Fruit fly (Drosophila melanogaster) whole organism, embryonic: ENCODE data around the gene Obp99b.

ENCODE experiments used
- Ada2b ChIP-seq: fragments of 200-800 bp; sonication (Bioruptor generic); IDR thresholded peaks from 2 replicates; pipeline ENCODE4 v1.3.6; 2022; ENCODE audit warnings: missing biosample characterization, missing genetic modification characterization
- Antp ChIP-seq: fragments of 200-800 bp; sonication (Bioruptor generic); optimal IDR thresholded peaks from 3 replicates; lab custom pipeline; 2016; ENCODE audit warnings: missing biosample characterization, missing genetic modification characterization
- Blimp-1 ChIP-seq: fragments of 200-800 bp; sonication (Bioruptor generic); optimal IDR thresholded peaks from 3 replicates; lab custom pipeline; 2018; ENCODE audit warnings: missing biosample characterization, missing genetic modification characterization, mild to moderate bottlenecking, moderate library complexity, missing genetic modification reagents
- CG10267 ChIP-seq: fragments of 200-800 bp; sonication (Bioruptor generic); optimal IDR thresholded peaks from 2 replicates; lab custom pipeline; 2018; ENCODE audit warnings: missing biosample characterization, mild to moderate bottlenecking, missing genetic modification characterization, moderate library complexity
- CG11696 ChIP-seq: fragments of 200-800 bp; sonication (Bioruptor generic); IDR thresholded peaks from 2 replicates; pipeline ENCODE4 v1.3.6; 2022; ENCODE audit warnings: missing biosample characterization, missing genetic modification characterization
- CG12236 ChIP-seq: fragments of 200-800 bp; sonication (Bioruptor generic); optimal IDR thresholded peaks from 2 replicates; lab custom pipeline; 2016; ENCODE audit warnings: missing biosample characterization, missing genetic modification characterization
- CG13123 ChIP-seq: fragments of 200-800 bp; sonication (Bioruptor generic); optimal IDR thresholded peaks from 2 replicates; lab custom pipeline; 2016; ENCODE audit warnings: missing biosample characterization, missing genetic modification characterization
- CG13296 ChIP-seq: fragments of 200-800 bp; sonication (Bioruptor generic); optimal IDR thresholded peaks from 3 replicates; lab custom pipeline; 2018; ENCODE audit warnings: missing biosample characterization, mild to moderate bottlenecking, missing genetic modification characterization
- CG14860 ChIP-seq: fragments of 200-800 bp; sonication (Bioruptor generic); IDR thresholded peaks from 3 replicates; pipeline ENCODE4 v1.3.6; 2022; ENCODE audit warnings: missing biosample characterization, missing genetic modification characterization; ENCODE audit not compliant: partially characterized antibody
- CG15514 ChIP-seq: fragments of 200-800 bp; sonication (Bioruptor generic); optimal IDR thresholded peaks from 3 replicates; lab custom pipeline; 2017; ENCODE audit warnings: missing biosample characterization, missing genetic modification characterization, mild to moderate bottlenecking, moderate library complexity, missing genetic modification reagents
- CG1603 ChIP-seq: fragments of 200-800 bp; sonication (Bioruptor generic); optimal IDR thresholded peaks from 2 replicates; lab custom pipeline; 2019; ENCODE audit warnings: missing biosample characterization, mild to moderate bottlenecking, missing genetic modification characterization, moderate library complexity
- CG16779 ChIP-seq: fragments of 200-800 bp; sonication (Bioruptor generic); IDR thresholded peaks from 2 replicates; pipeline ENCODE4 v1.3.6; 2022; ENCODE audit warnings: missing biosample characterization, missing genetic modification characterization
- CG17912 ChIP-seq: fragments of 200-800 bp; sonication (Bioruptor generic); optimal IDR thresholded peaks from 2 replicates; lab custom pipeline; 2018; ENCODE audit warnings: missing biosample characterization, mild to moderate bottlenecking, missing genetic modification characterization
- CG2678 ChIP-seq: fragments of 200-800 bp; sonication (Bioruptor generic); optimal IDR thresholded peaks from 3 replicates; lab custom pipeline; 2019; ENCODE audit warnings: missing biosample characterization, mild to moderate bottlenecking, missing genetic modification characterization, moderate library complexity
- CG31388 ChIP-seq: fragments of 200-800 bp; sonication (Bioruptor generic); optimal IDR thresholded peaks from 2 replicates; lab custom pipeline; 2016; ENCODE audit warnings: missing biosample characterization, missing genetic modification characterization
- CG3407 ChIP-seq: fragments of 200-800 bp; sonication (Bioruptor generic); optimal IDR thresholded peaks from 2 replicates; lab custom pipeline; 2018; ENCODE audit warnings: missing biosample characterization, mild to moderate bottlenecking, missing genetic modification characterization
- CG4404 ChIP-seq: fragments of 200-800 bp; sonication (Bioruptor generic); IDR thresholded peaks from 2 replicates; pipeline ENCODE4 v1.3.6; 2022; ENCODE audit warnings: missing biosample characterization, missing genetic modification characterization
- CG4730 ChIP-seq: fragments of 200-800 bp; sonication (Bioruptor generic); IDR thresholded peaks from 2 replicates; pipeline ENCODE4 v1.3.6; 2022; ENCODE audit warnings: missing biosample characterization, missing genetic modification characterization
- CG4820 ChIP-seq: fragments of 200-800 bp; sonication (Bioruptor generic); optimal IDR thresholded peaks from 3 replicates; lab custom pipeline; 2016; ENCODE audit warnings: missing biosample characterization, missing genetic modification characterization
- CG5953 ChIP-seq: fragments of 200-800 bp; sonication (Bioruptor generic); IDR thresholded peaks from 2 replicates; pipeline ENCODE4 v1.3.6; 2022; ENCODE audit warnings: missing biosample characterization, missing genetic modification characterization
- CG6791 ChIP-seq: fragments of 200-800 bp; sonication (Bioruptor generic); IDR thresholded peaks from 3 replicates; pipeline ENCODE4 v1.3.6; 2022; ENCODE audit warnings: missing biosample characterization, missing genetic modification characterization; ENCODE audit not compliant: partially characterized antibody
- CG7357 ChIP-seq: fragments of 200-800 bp; sonication (Bioruptor generic); IDR thresholded peaks from 3 replicates; pipeline ENCODE4 v1.3.6; 2022; ENCODE audit warnings: missing biosample characterization, missing genetic modification characterization
- CG7987 ChIP-seq: fragments of 200-800 bp; sonication (Bioruptor generic); optimal IDR thresholded peaks from 2 replicates; lab custom pipeline; 2018; ENCODE audit warnings: missing biosample characterization, mild to moderate bottlenecking, missing genetic modification characterization, moderate library complexity
- CkIIα-i1 ChIP-seq: fragments of 200-800 bp; sonication (Bioruptor generic); IDR thresholded peaks from 2 replicates; pipeline ENCODE4 v1.3.6; 2022; ENCODE audit warnings: missing biosample characterization, missing genetic modification characterization
- Dad ChIP-seq: fragments of 200-800 bp; sonication (Bioruptor generic); optimal IDR thresholded peaks from 3 replicates; lab custom pipeline; 2016; ENCODE audit warnings: missing biosample characterization, missing genetic modification characterization
- Fer2 ChIP-seq: fragments of 200-800 bp; sonication (Bioruptor generic); optimal IDR thresholded peaks from 2 replicates; lab custom pipeline; 2018; ENCODE audit warnings: missing biosample characterization, mild to moderate bottlenecking, missing genetic modification characterization, moderate library complexity
- Gsc ChIP-seq: fragments of 200-800 bp; sonication (Bioruptor generic); IDR thresholded peaks from 2 replicates; pipeline ENCODE4 v1.3.6; 2022; ENCODE audit warnings: missing biosample characterization, missing genetic modification characterization
- H2.0 ChIP-seq: fragments of 200-800 bp; sonication (Bioruptor generic); IDR thresholded peaks from 2 replicates; pipeline ENCODE4 v1.3.6; 2022; ENCODE audit warnings: missing biosample characterization, missing genetic modification characterization
- Hsf ChIP-seq: fragments of 200-800 bp; sonication (Bioruptor generic); optimal IDR thresholded peaks from 3 replicates; lab custom pipeline; 2016; ENCODE audit warnings: missing biosample characterization, missing genetic modification characterization
- Mad ChIP-seq: fragments of 200-800 bp; sonication (Bioruptor generic); optimal IDR thresholded peaks from 2 replicates; lab custom pipeline; 2016; ENCODE audit warnings: missing biosample characterization, missing genetic modification characterization
- NC2α ChIP-seq: fragments of 200-800 bp; sonication (Bioruptor generic); optimal IDR thresholded peaks from 2 replicates; lab custom pipeline; 2016; ENCODE audit warnings: missing biosample characterization, missing genetic modification characterization
- NK7.1 ChIP-seq: fragments of 200-800 bp; sonication (Bioruptor generic); optimal IDR thresholded peaks from 3 replicates; lab custom pipeline; 2016; ENCODE audit warnings: missing biosample characterization, missing genetic modification characterization
- Sry-β ChIP-seq: fragments of 200-800 bp; sonication (Bioruptor generic); optimal IDR thresholded peaks from 2 replicates; lab custom pipeline; 2018; ENCODE audit warnings: missing biosample characterization, mild to moderate bottlenecking, missing genetic modification characterization, moderate library complexity
- Stat92E ChIP-seq, 3 experiments: fragments of >200 bp in 2 of 3; fragments of 200-800 bp in 1 of 3; sonication (Bioruptor generic) in 1 of 3; optimal IDR thresholded peaks; 2 replicates each; lab custom pipeline; 2017 to 2019; ENCODE audit warnings: missing biosample characterization in 3 of 3, missing genetic modification characterization in 3 of 3, mild to moderate bottlenecking in 1 of 3, moderate library complexity in 1 of 3
- ara ChIP-seq: fragments of 200-800 bp; sonication (Bioruptor generic); IDR thresholded peaks from 2 replicates; pipeline ENCODE4 v1.3.6; 2022; ENCODE audit warnings: missing biosample characterization, missing genetic modification characterization
- ato ChIP-seq: fragments of 200-800 bp; sonication (Bioruptor generic); IDR thresholded peaks from 2 replicates; pipeline ENCODE4 v1.3.6; 2022; ENCODE audit warnings: missing biosample characterization, missing genetic modification characterization; ENCODE audit not compliant: partially characterized antibody
- bsh ChIP-seq, 2 experiments: fragments of 200-800 bp; sonication (Bioruptor generic); optimal IDR thresholded peaks; 2 replicates each; lab custom pipeline; 2017 to 2018; ENCODE audit warnings: mild to moderate bottlenecking in 2 of 2, missing biosample characterization in 2 of 2, missing genetic modification characterization in 2 of 2, moderate library complexity in 1 of 2
- cas ChIP-seq: fragments of 200-800 bp; sonication (Bioruptor generic); IDR thresholded peaks from 2 replicates; pipeline ENCODE4 v1.3.6; 2022; ENCODE audit warnings: missing biosample characterization, missing genetic modification characterization
- cg ChIP-seq: fragments of 200-800 bp; sonication (Bioruptor generic); optimal IDR thresholded peaks from 3 replicates; lab custom pipeline; 2019; ENCODE audit warnings: missing biosample characterization, mild to moderate bottlenecking, missing genetic modification characterization, moderate library complexity
- eve ChIP-seq, 2 experiments: fragments of >200 bp; optimal IDR thresholded peaks; 2 replicates each; lab custom pipeline; 2017; ENCODE audit warnings: missing biosample characterization in 2 of 2, missing genetic modification characterization in 2 of 2
- fd96Cb ChIP-seq: fragments of 200-800 bp; sonication (Bioruptor generic); optimal IDR thresholded peaks from 2 replicates; lab custom pipeline; 2018; ENCODE audit warnings: missing biosample characterization, mild to moderate bottlenecking, missing genetic modification characterization, moderate library complexity
- fu2 ChIP-seq: fragments of 200-800 bp; sonication (Bioruptor generic); optimal IDR thresholded peaks from 2 replicates; lab custom pipeline; 2016; ENCODE audit warnings: missing biosample characterization, missing genetic modification characterization
- gce ChIP-seq: fragments of 200-800 bp; sonication (Bioruptor generic); IDR thresholded peaks from 3 replicates; pipeline ENCODE4 v1.3.6; 2022; ENCODE audit warnings: missing biosample characterization, missing genetic modification characterization
- gcm2 ChIP-seq: fragments of 200-800 bp; sonication (Bioruptor generic); optimal IDR thresholded peaks from 2 replicates; lab custom pipeline; 2016; ENCODE audit warnings: missing biosample characterization, missing genetic modification characterization
- jigr1 ChIP-seq: fragments of 200-800 bp; sonication (Bioruptor generic); IDR thresholded peaks from 3 replicates; pipeline ENCODE4 v1.3.6; 2022; ENCODE audit warnings: missing biosample characterization, missing genetic modification characterization
- kah ChIP-seq: fragments of 200-800 bp; sonication (Bioruptor generic); optimal IDR thresholded peaks from 2 replicates; lab custom pipeline; 2018; ENCODE audit warnings: missing biosample characterization, mild to moderate bottlenecking, missing genetic modification characterization
- ken ChIP-seq: fragments of 200-800 bp; sonication (Bioruptor generic); IDR thresholded peaks from 3 replicates; pipeline ENCODE4 v1.3.6; 2022; ENCODE audit warnings: missing biosample characterization, missing genetic modification characterization
- lmd ChIP-seq: fragments of 200-800 bp; sonication (Bioruptor generic); IDR thresholded peaks from 2 replicates; pipeline ENCODE4 v1.3.6; 2022; ENCODE audit warnings: missing biosample characterization, missing genetic modification characterization
- tna ChIP-seq: fragments of 200-800 bp; sonication (Bioruptor generic); IDR thresholded peaks from 2 replicates; pipeline ENCODE4 v1.3.6; 2022; ENCODE audit warnings: missing biosample characterization, missing genetic modification characterization; ENCODE audit not compliant: partially characterized antibody
- ttk ChIP-seq: fragments of 200-800 bp; sonication (Bioruptor generic); IDR thresholded peaks from 2 replicates; pipeline ENCODE4 v2.1.2; 2022; ENCODE audit warnings: missing biosample characterization, missing genetic modification characterization
- zf30C ChIP-seq: fragments of 200-800 bp; sonication (Bioruptor generic); optimal IDR thresholded peaks from 3 replicates; lab custom pipeline; 2018; ENCODE audit warnings: missing biosample characterization, mild to moderate bottlenecking, missing genetic modification characterization

The Obp99b gene

DNA sequence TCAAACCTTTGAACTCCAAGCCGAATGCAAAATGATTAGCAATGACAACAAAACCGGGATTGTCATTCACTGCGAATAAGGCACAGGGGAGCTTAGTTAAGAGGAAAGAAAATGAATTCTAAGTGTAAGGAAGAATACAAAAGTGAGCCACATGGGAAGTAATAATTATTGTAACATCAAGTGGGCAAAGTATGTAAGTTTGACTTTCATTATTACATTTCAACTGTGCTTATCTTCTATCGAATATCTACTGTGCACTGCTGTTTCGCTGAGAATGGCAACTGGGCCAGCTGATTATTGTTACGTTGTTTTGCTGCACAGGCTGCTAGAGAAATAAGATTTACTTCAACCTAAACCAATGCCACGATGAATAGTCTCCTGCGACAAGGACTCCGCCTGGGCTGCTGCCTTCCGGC is 20.0 kb upstream of the Obp99b start, which contains the start of the genes CG7601 and CIA30 (continued):
- TF ChIP-seq ttk (GFP tag; lab: Robert Waterston, UW) = peak; percentile 100
- TF ChIP-seq zf30C (GFP tag; lab: Kevin White, UChicago) = no peak
- peak; percentile 94 for TF ChIP-seq CG13123 (GFP tag; lab: Kevin White, UChicago)
- TF ChIP-seq NK7.1 (GFP tag; lab: Kevin White, UChicago) = peak; percentile 98
- TF ChIP-seq CG10267 = peak; percentile 92
- peak; percentile 94 for TF ChIP-seq NC2α
- TF ChIP-seq CG3407 (GFP tag; lab: Kevin White, UChicago) = peak; percentile 93
- peak; percentile 92 for TF ChIP-seq kah (GFP tag; lab: Kevin White, UChicago)
- peak; percentile 100 for TF ChIP-seq CG5953
- TF ChIP-seq CG4730 (GFP tag; lab: Robert Waterston, UW) = peak; percentile 100
- peak; percentile 100 for TF ChIP-seq ken (GFP tag; lab: Robert Waterston, UW)
- peak; percentile 99 for TF ChIP-seq Antp (GFP tag; lab: Kevin White, UChicago)
- TF ChIP-seq Mad (GFP tag; lab: Kevin White, UChicago) = peak; percentile 97
- TF ChIP-seq Stat92E (GFP tag; optimal IDR thresholded peaks at IDR 0.05; lab: Kevin White, UChicago) = peak in 1 of 3 experiments; percentile 91
- TF ChIP-seq Blimp-1 (GFP tag; lab: Kevin White, UChicago) = peak; percentile 95
- peak; percentile 100 for TF ChIP-seq cas
- TF ChIP-seq CG31388 (GFP tag; lab: Kevin White, UChicago) = peak; percentile 98
- TF ChIP-seq H2.0 (GFP tag; lab: Robert Waterston, UW) = peak; percentile 100
- peak; percentile 100 for TF ChIP-seq CkIIα-i1 (GFP tag; lab: Robert Waterston, UW)
- peak; percentile 100 for TF ChIP-seq lmd (GFP tag; lab: Robert Waterston, UW)
- no peak for TF ChIP-seq CG14860 (GFP tag; lab: Robert Waterston, UW)
- no peak for TF ChIP-seq tna (GFP tag; lab: Robert Waterston, UW)
- peak; percentile 100 for TF ChIP-seq gce (GFP tag; lab: Robert Waterston, UW)
- no peak for TF ChIP-seq cg (GFP tag; lab: Kevin White, UChicago)
- peak; percentile 100 for TF ChIP-seq Gsc (GFP tag; lab: Robert Waterston, UW)
- TF ChIP-seq gcm2 (GFP tag; lab: Kevin White, UChicago) = peak; percentile 96
- TF ChIP-seq CG1603 (tag; lab: Kevin White, UChicago) = peak; percentile 96
- peak; percentile 91 to 96 for TF ChIP-seq bsh (GFP tag; optimal IDR thresholded peaks at IDR 0.05; lab: Kevin White, UChicago)
- TF ChIP-seq eve (GFP tag; optimal IDR thresholded peaks at IDR 0.05; lab: Kevin White, UChicago) = peak in 1 of 2 experiments; percentile 91
- peak; percentile 99 for TF ChIP-seq CG2678
- peak; percentile 87 for TF ChIP-seq CG17912 (GFP tag; lab: Kevin White, UChicago)
- peak; percentile 98 for TF ChIP-seq fu2
- no peak for TF ChIP-seq CG6791
- TF ChIP-seq CG12236 (GFP tag; lab: Kevin White, UChicago) = peak; percentile 96
- TF ChIP-seq ara (GFP tag; lab: Robert Waterston, UW) = peak; percentile 100
- peak; percentile 95 for TF ChIP-seq CG7987 (GFP tag; lab: Kevin White, UChicago)
- TF ChIP-seq CG7357 (GFP tag; lab: Robert Waterston, UW) = peak; percentile 99
- TF ChIP-seq Ada2b (GFP tag; lab: Robert Waterston, UW) = peak; percentile 100
- peak; percentile 99 for TF ChIP-seq CG11696 (GFP tag; lab: Robert Waterston, UW)
- TF ChIP-seq CG4820 (GFP tag; lab: Kevin White, UChicago) = peak; percentile 98
- TF ChIP-seq CG16779 (GFP tag; lab: Robert Waterston, UW) = peak; percentile 100
- peak; percentile 56 for TF ChIP-seq Sry-β (GFP tag; lab: Kevin White, UChicago)
- TF ChIP-seq CG15514 (GFP tag; lab: Kevin White, UChicago) = peak; percentile 93
- TF ChIP-seq jigr1 (GFP tag; lab: Robert Waterston, UW) = peak; percentile 100
- peak; percentile 97 for TF ChIP-seq CG13296 (GFP tag; lab: Kevin White, UChicago)
- TF ChIP-seq CG4404 (GFP tag; lab: Robert Waterston, UW) = peak; percentile 100
- TF ChIP-seq ato (GFP tag; lab: Robert Waterston, UW) = peak; percentile 63; the same call in 1 of the 2 replicates
- TF ChIP-seq Fer2 (tag; lab: Kevin White, UChicago) = peak; percentile 99
- peak; percentile 99 for TF ChIP-seq Hsf (GFP tag; lab: Kevin White, UChicago)
- peak; percentile 98 for TF ChIP-seq Dad (GFP tag; lab: Kevin White, UChicago)
- TF ChIP-seq fd96Cb (tag; lab: Kevin White, UChicago) = peak; percentile 99
